1 fruit fly cellular context compared by ENCODE assay signal in genomic region chr2L:18563020-18563546, dm6.
TF ChIP-seq lines count a peak whose summit lies in the region.

No protein-coding gene starts in this region.

TF ChIP-seq in whole organism, embryonic, 481 proteins besides CTCF, POLR2A, EP300 and RAD21 (continued from another document):
- TF ChIP-seq CG17361 (GFP tag; IDR thresholded peaks at IDR 0.05; lab: Robert Waterston, UW) (peak; percentile 35; the same call in 2 of the 3 replicates), CG7963 (GFP tag; IDR thresholded peaks at IDR 0.05; lab: Robert Waterston, UW; ENCODE audit: partially characterized antibody) (0 out of 3 replicates have a peak, but pooled peaks have one; percentile 21), CG7928 (GFP tag; optimal IDR thresholded peaks at IDR 0.05; lab: Kevin White, UChicago) (no peak), odd (GFP tag; optimal IDR thresholded peaks at IDR 0.05; lab: Kevin White, UChicago) (peak; percentile 18), E2f1 (GFP tag; IDR thresholded peaks at IDR 0.05; lab: Robert Waterston, UW) (no peak), jumu (GFP tag; optimal IDR thresholded peaks at IDR 0.05; lab: Kevin White, UChicago) (no peak), Drgx (GFP tag; IDR thresholded peaks at IDR 0.05; lab: Robert Waterston, UW) (peak; percentile 67), inv (GFP tag; IDR thresholded peaks at IDR 0.05; lab: Robert Waterston, UW; ENCODE audit: partially characterized antibody) (no peak), cas (GFP tag; IDR thresholded peaks at IDR 0.05; lab: Robert Waterston, UW) (no peak), CG17612 (GFP tag; IDR thresholded peaks at IDR 0.05; lab: Robert Waterston, UW) (no peak), CkIIα-i1 (GFP tag; IDR thresholded peaks at IDR 0.05; lab: Robert Waterston, UW) (no peak), CG10979 (tag; optimal IDR thresholded peaks at IDR 0.05; lab: Kevin White, UChicago) (no peak), Opbp (GFP tag; IDR thresholded peaks at IDR 0.05; lab: Robert Waterston, UW; ENCODE audit: partially characterized antibody) (0 out of 3 replicates have a peak, but pooled peaks have one; percentile 9), CG32772 (GFP tag; IDR thresholded peaks at IDR 0.05; lab: Robert Waterston, UW) (no peak), CG11560 (tag; IDR thresholded peaks at IDR 0.05; lab: Robert Waterston, UW) (no peak), CG1603 (tag; optimal IDR thresholded peaks at IDR 0.05; lab: Kevin White, UChicago) (no peak), slp2 (GFP tag; optimal IDR thresholded peaks at IDR 0.05; lab: Kevin White, UChicago) (no peak), CG14710 (tag; optimal IDR thresholded peaks at IDR 0.05; lab: Kevin White, UChicago) (no peak), CG7271 (tag; optimal IDR thresholded peaks at IDR 0.05; lab: Kevin White, UChicago) (no peak), Hmr (GFP tag; optimal IDR thresholded peaks at IDR 0.05; lab: Kevin White, UChicago) (peak; percentile 35), CG34376 (GFP tag; optimal IDR thresholded peaks at IDR 0.05; lab: Kevin White, UChicago) (peak; percentile 73), hbn (GFP tag; IDR thresholded peaks at IDR 0.05; lab: Robert Waterston, UW; ENCODE audit: partially characterized antibody) (peak; percentile 17; the same call in 1 of the 2 replicates), slou (GFP tag; optimal IDR thresholded peaks at IDR 0.05; lab: Kevin White, UChicago) (no peak), B-H2 (GFP tag; optimal IDR thresholded peaks at IDR 0.05; lab: Kevin White, UChicago) (no peak), Hey (tag; optimal IDR thresholded peaks at IDR 0.05; lab: Kevin White, UChicago) (no peak), Usf (GFP tag; optimal IDR thresholded peaks at IDR 0.05; lab: Kevin White, UChicago) (no peak), Spps (tag; optimal IDR thresholded peaks at IDR 0.05; lab: Kevin White, UChicago) (no peak), CG3281 (GFP tag; optimal IDR thresholded peaks at IDR 0.05; lab: Kevin White, UChicago) (no peak), Sry-δ (GFP tag; optimal IDR thresholded peaks at IDR 0.05; lab: Kevin White, UChicago) (no peak), p53 (GFP tag; optimal IDR thresholded peaks at IDR 0.05; lab: Kevin White, UChicago) (no peak), amos (GFP tag; IDR thresholded peaks at IDR 0.05; lab: Robert Waterston, UW; ENCODE audit: partially characterized antibody) (peak; percentile 45; the same call in 1 of the 2 replicates), kni (GFP tag; optimal IDR thresholded peaks at IDR 0.05; lab: Kevin White, UChicago) (peak; percentile 40), wek (GFP tag; optimal IDR thresholded peaks at IDR 0.05; lab: Kevin White, UChicago) (peak; percentile 66), CG18599 (GFP tag; optimal IDR thresholded peaks at IDR 0.05; lab: Kevin White, UChicago) (peak; percentile 14), exex (tag; optimal IDR thresholded peaks at IDR 0.05; lab: Kevin White, UChicago) (peak; percentile 3), prd (optimal IDR thresholded peaks at IDR 0.05; lab: Kevin White, UChicago) (no peak), prd (GFP tag; IDR thresholded peaks at IDR 0.05; lab: Robert Waterston, UW) (no peak), CG15073 (GFP tag; optimal IDR thresholded peaks at IDR 0.05; lab: Kevin White, UChicago) (no peak), CG6813 (GFP tag; optimal IDR thresholded peaks at IDR 0.05; lab: Kevin White, UChicago) (peak; percentile 9), Six4 (GFP tag; optimal IDR thresholded peaks at IDR 0.05; lab: Kevin White, UChicago) (no peak), Adf1 (GFP tag; IDR thresholded peaks at IDR 0.05; lab: Robert Waterston, UW) (0 out of 2 replicates have a peak, but pooled peaks have one; percentile 10), CG17186 (GFP tag; optimal IDR thresholded peaks at IDR 0.05; lab: Kevin White, UChicago) (no peak), stwl (tag; optimal IDR thresholded peaks at IDR 0.05; lab: Kevin White, UChicago) (no peak), shn (GFP tag; optimal IDR thresholded peaks at IDR 0.05; lab: Kevin White, UChicago) (no peak), CG3163 (GFP tag; optimal IDR thresholded peaks at IDR 0.05; lab: Kevin White, UChicago) (no peak), CG17568 (GFP tag; optimal IDR thresholded peaks at IDR 0.05; lab: Kevin White, UChicago) (peak; percentile 62), onecut (GFP tag; IDR thresholded peaks at IDR 0.05; lab: Robert Waterston, UW) (no peak), abd-A (tag; optimal IDR thresholded peaks at IDR 0.05; lab: Kevin White, UChicago) (peak; percentile 80), stc (GFP tag; IDR thresholded peaks at IDR 0.05; lab: Robert Waterston, UW) (no peak), dimm (GFP tag; IDR thresholded peaks at IDR 0.05; lab: Robert Waterston, UW) (no peak), scrt (GFP tag; optimal IDR thresholded peaks at IDR 0.05; lab: Kevin White, UChicago) (peak; percentile 65), CG6791 (GFP tag; IDR thresholded peaks at IDR 0.05; lab: Robert Waterston, UW; ENCODE audit: partially characterized antibody) (peak; percentile 50; the same call in 1 of the 3 replicates), CG10366 (GFP tag; IDR thresholded peaks at IDR 0.05; lab: Robert Waterston, UW) (no peak), Trl (optimal IDR thresholded peaks at IDR 0.05; lab: Kevin White, UChicago) (peak in 1 of 2 experiments; percentile 42), Trl (GFP tag; optimal IDR thresholded peaks at IDR 0.05; lab: Kevin White, UChicago) (no peak), nmo (GFP tag; optimal IDR thresholded peaks at IDR 0.05; lab: Kevin White, UChicago) (no peak), CG34224 (GFP tag; IDR thresholded peaks at IDR 0.05; lab: Robert Waterston, UW; ENCODE audit: partially characterized antibody) (peak; percentile 45; the same call in 2 of the 3 replicates), pho (GFP tag; optimal IDR thresholded peaks at IDR 0.05; lab: Kevin White, UChicago) (no peak), tll (GFP tag; optimal IDR thresholded peaks at IDR 0.05; lab: Kevin White, UChicago) (no peak), BtbVII (GFP tag; optimal IDR thresholded peaks at IDR 0.05; lab: Kevin White, UChicago) (peak; percentile 25), Awh (GFP tag; IDR thresholded peaks at IDR 0.05; lab: Robert Waterston, UW) (no peak), CG42726 (GFP tag; IDR thresholded peaks at IDR 0.05; lab: Robert Waterston, UW; ENCODE audit: partially characterized antibody) (0 out of 2 replicates have a peak, but pooled peaks have one; percentile 34), Dip2 (GFP tag; IDR thresholded peaks at IDR 0.05; lab: Robert Waterston, UW) (no peak), ro (GFP tag; IDR thresholded peaks at IDR 0.05; lab: Robert Waterston, UW) (no peak), vvl (GFP tag; IDR thresholded peaks at IDR 0.05; lab: Robert Waterston, UW) (peak; percentile 55; the same call in 1 of the 2 replicates), CG11398 (GFP tag; optimal IDR thresholded peaks at IDR 0.05; lab: Kevin White, UChicago) (no peak), Bgb (GFP tag; IDR thresholded peaks at IDR 0.05; lab: Robert Waterston, UW; ENCODE audit: partially characterized antibody) (no peak; the same call in 1 of the 2 replicates), CG30431 (GFP tag; optimal IDR thresholded peaks at IDR 0.05; lab: Kevin White, UChicago) (no peak), z (GFP tag; IDR thresholded peaks at IDR 0.05; lab: Robert Waterston, UW) (peak; percentile 98), lmd (GFP tag; IDR thresholded peaks at IDR 0.05; lab: Robert Waterston, UW) (no peak), CG3847 (GFP tag; IDR thresholded peaks at IDR 0.05; lab: Robert Waterston, UW) (no peak), gem (tag; optimal IDR thresholded peaks at IDR 0.05; lab: Kevin White, UChicago) (no peak), chinmo (GFP tag; IDR thresholded peaks at IDR 0.05; lab: Robert Waterston, UW; ENCODE audit: partially characterized antibody) (peak; percentile 70; the same call in 1 of the 4 replicates), bbx (GFP tag; IDR thresholded peaks at IDR 0.05; lab: Robert Waterston, UW; ENCODE audit: partially characterized antibody) (peak; percentile 53; the same call in 1 of the 2 replicates), sens (GFP tag; lab: Kevin White, UChicago) (peak; percentile 76), CG10543 (GFP tag; optimal IDR thresholded peaks at IDR 0.05; lab: Kevin White, UChicago) (peak; percentile 56), CG4328 (GFP tag; optimal IDR thresholded peaks at IDR 0.05; lab: Kevin White, UChicago) (peak; percentile 2), NC2α (GFP tag; optimal IDR thresholded peaks at IDR 0.05; lab: Kevin White, UChicago) (no peak), caup (GFP tag; optimal IDR thresholded peaks at IDR 0.05; lab: Kevin White, UChicago; ENCODE audit: severe bottlenecking) (peak; percentile 42), ATbp (GFP tag; optimal IDR thresholded peaks at IDR 0.05; lab: Kevin White, UChicago) (peak; percentile 69), grn (GFP tag; optimal IDR thresholded peaks at IDR 0.05; lab: Kevin White, UChicago) (peak; percentile 61), CG1024 (GFP tag; IDR thresholded peaks at IDR 0.05; lab: Robert Waterston, UW) (no peak), CG13296 (GFP tag; optimal IDR thresholded peaks at IDR 0.05; lab: Kevin White, UChicago) (peak; percentile 61), lov (optimal IDR thresholded peaks at IDR 0.05; lab: Kevin White, UChicago) (no peak), lov (GFP tag; IDR thresholded peaks at IDR 0.05; lab: Robert Waterston, UW) (no peak), ems (GFP tag; optimal IDR thresholded peaks at IDR 0.05; lab: Kevin White, UChicago) (no peak), sqz (GFP tag; optimal IDR thresholded peaks at IDR 0.05; lab: Kevin White, UChicago) (peak; percentile 20), NfI (GFP tag; optimal IDR thresholded peaks at IDR 0.05; lab: Kevin White, UChicago) (peak; percentile 20), CG4404 (GFP tag; IDR thresholded peaks at IDR 0.05; lab: Robert Waterston, UW) (no peak), CG13894 (tag; optimal IDR thresholded peaks at IDR 0.05; lab: Kevin White, UChicago) (peak; percentile 36), unc-4 (GFP tag; IDR thresholded peaks at IDR 0.05; lab: Robert Waterston, UW; ENCODE audit: partially characterized antibody) (no peak), CG2678 (tag; optimal IDR thresholded peaks at IDR 0.05; lab: Kevin White, UChicago) (peak; percentile 4), nerfin-1 (tag; optimal IDR thresholded peaks at IDR 0.05; lab: Kevin White, UChicago) (peak; percentile 4), CG14050 (GFP tag; IDR thresholded peaks at IDR 0.05; lab: Robert Waterston, UW) (no peak), CG17359 (tag; optimal IDR thresholded peaks at IDR 0.05; lab: Kevin White, UChicago) (peak; percentile 77), Hmx (GFP tag; optimal IDR thresholded peaks at IDR 0.05; lab: Kevin White, UChicago) (no peak), mirr (GFP tag; optimal IDR thresholded peaks at IDR 0.05; lab: Kevin White, UChicago) (peak; percentile 20), fru (optimal IDR thresholded peaks at IDR 0.05; lab: Kevin White, UChicago) (no peak), TFAM (GFP tag; optimal IDR thresholded peaks at IDR 0.05; lab: Kevin White, UChicago) (no peak), CG16815 (GFP tag; optimal IDR thresholded peaks at IDR 0.05; lab: Kevin White, UChicago) (no peak), Hr78 (GFP tag; optimal IDR thresholded peaks at IDR 0.05; lab: Kevin White, UChicago) (peak in 1 of 2 experiments; percentile 81), nom (GFP tag; optimal IDR thresholded peaks at IDR 0.05; lab: Kevin White, UChicago) (peak; percentile 94), CG15514 (GFP tag; optimal IDR thresholded peaks at IDR 0.05; lab: Kevin White, UChicago) (peak; percentile 15), CG7372 (GFP tag; IDR thresholded peaks at IDR 0.05; lab: Robert Waterston, UW) (no peak), cg (GFP tag; optimal IDR thresholded peaks at IDR 0.05; lab: Kevin White, UChicago) (peak; percentile 72), disco-r (GFP tag; optimal IDR thresholded peaks at IDR 0.05; lab: Kevin White, UChicago) (no peak), Blimp-1 (GFP tag; optimal IDR thresholded peaks at IDR 0.05; lab: Kevin White, UChicago) (no peak), gro (GFP tag; optimal IDR thresholded peaks at IDR 0.05; lab: Kevin White, UChicago) (peak; percentile 47)
